Worm (Caenorhabditis elegans): ENCODE results near the gene clec-171.

Gene clec-171

DNA sequence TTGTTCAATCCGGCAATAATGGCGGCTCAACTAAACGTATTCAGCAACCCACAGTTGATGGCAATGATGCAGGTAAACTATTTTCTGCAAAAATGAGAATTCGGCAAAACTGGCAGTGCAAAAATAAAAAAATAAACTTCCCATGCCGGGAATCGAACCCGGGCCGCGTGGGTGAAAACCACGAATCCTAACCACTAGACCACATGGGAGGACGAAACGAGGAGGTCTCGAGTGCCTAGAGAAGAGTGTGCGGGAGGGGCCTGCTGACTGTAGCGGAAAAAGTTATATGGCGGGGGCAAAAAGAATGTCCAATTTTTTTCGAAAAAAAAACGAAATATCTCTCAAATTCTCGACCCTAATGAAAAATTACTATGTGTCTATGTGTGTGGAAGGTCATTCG is 39.1 kb downstream of the clec-171 start (continued):
- TF ChIP-seq C38D4.7 (GFP tag; optimal IDR thresholded peaks at IDR 0.05), result peak; percentile 58
- peak; percentile 61 for TF ChIP-seq sox-4 (tag; optimal IDR thresholded peaks at IDR 0.05)
- peak; percentile 37 for TF ChIP-seq eyg-1 (tag; optimal IDR thresholded peaks at IDR 0.05)
- TF ChIP-seq che-1 (tag; optimal IDR thresholded peaks at IDR 0.05), result peak; percentile 70
- TF ChIP-seq pros-1 (tag; optimal IDR thresholded peaks at IDR 0.05), result no peak
- TF ChIP-seq pag-3 (tag; optimal IDR thresholded peaks at IDR 0.05; ENCODE audit: borderline replicate concordance), result no peak
- peak; percentile 1 for TF ChIP-seq unc-42 (tag; optimal IDR thresholded peaks at IDR 0.05)
- no peak; the same call in 1 of the 2 replicates for TF ChIP-seq ceh-45 (GFP tag; IDR thresholded peaks at IDR 0.05)
- peak; percentile 59 for TF ChIP-seq T23F11.4 (GFP tag; optimal IDR thresholded peaks at IDR 0.05)
- TF ChIP-seq nfya-1 (tag; optimal IDR thresholded peaks at IDR 0.05), result peak; percentile 16
- TF ChIP-seq ahr-1 (tag; optimal IDR thresholded peaks at IDR 0.05), result peak; percentile 29
- peak; percentile 50 for TF ChIP-seq rnt-1 (tag; optimal IDR thresholded peaks at IDR 0.05)
- peak; percentile 38 for TF ChIP-seq ceh-18 (tag; optimal IDR thresholded peaks at IDR 0.05)
- 0 out of 2 replicates have a peak, but pooled peaks have one; percentile 49 for TF ChIP-seq unc-3 (GFP tag; conservative IDR thresholded peaks at IDR 0.05)
- TF ChIP-seq unc-3 (tag; optimal IDR thresholded peaks at IDR 0.05), result peak; percentile 49
- TF ChIP-seq elt-4 (tag; optimal IDR thresholded peaks at IDR 0.05), result no peak
- TF ChIP-seq pha-2 (tag; optimal IDR thresholded peaks at IDR 0.05), result peak; percentile 49
- TF ChIP-seq fkh-10 (GFP tag; optimal IDR thresholded peaks at IDR 0.05), result peak; percentile 36
- peak; percentile 12 for TF ChIP-seq hlh-8 (tag; optimal IDR thresholded peaks at IDR 0.05)
- TF ChIP-seq ceh-2 (tag; optimal IDR thresholded peaks at IDR 0.05), result no peak
- peak; percentile 73 for TF ChIP-seq nhr-232 (tag; optimal IDR thresholded peaks at IDR 0.05)
- TF ChIP-seq ceh-30 (tag; optimal IDR thresholded peaks at IDR 0.05), result no peak
- no peak for TF ChIP-seq hlh-30 (tag; optimal IDR thresholded peaks at IDR 0.05; ENCODE audit: insufficient read depth)
- no peak for TF ChIP-seq pax-1 (tag; optimal IDR thresholded peaks at IDR 0.05)
- TF ChIP-seq odd-2 (tag; optimal IDR thresholded peaks at IDR 0.05), result no peak
- peak; percentile 40 for TF ChIP-seq tbx-2 (tag; optimal IDR thresholded peaks at IDR 0.05)
- peak; percentile 43 for TF ChIP-seq K02D7.2 (tag; optimal IDR thresholded peaks at IDR 0.05)
- peak; percentile 65 for TF ChIP-seq lin-11 (tag; optimal IDR thresholded peaks at IDR 0.05)
- TF ChIP-seq nhr-11 (tag; optimal IDR thresholded peaks at IDR 0.05), result no peak
- peak; percentile 10 for TF ChIP-seq zip-5 (tag; optimal IDR thresholded peaks at IDR 0.05)
- peak; percentile 72 for TF ChIP-seq ceh-6 (GFP tag; optimal IDR thresholded peaks at IDR 0.05)
- no peak for TF ChIP-seq mec-3 (tag; optimal IDR thresholded peaks at IDR 0.05; ENCODE audit: borderline replicate concordance)

DNA sequence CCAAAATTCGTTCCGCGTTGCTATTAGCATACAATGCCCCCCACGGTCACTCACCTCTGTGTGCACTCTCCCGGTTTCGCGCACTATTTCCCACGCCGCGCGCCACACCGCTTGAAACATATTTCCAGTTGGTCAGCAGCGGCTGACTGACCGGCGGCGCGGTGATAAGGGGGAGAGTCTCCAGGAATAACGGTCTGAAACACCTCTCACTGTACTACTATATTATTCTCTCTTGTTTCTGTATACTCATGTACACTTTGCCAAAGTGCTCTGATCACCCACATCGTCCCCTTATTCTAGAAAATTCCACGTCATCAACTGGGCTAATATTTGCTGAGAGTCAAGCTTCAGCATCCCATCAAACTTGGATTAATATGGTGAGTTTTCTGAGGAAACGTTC is 41.3 kb downstream of the clec-171 start, which contains the start of gene nhr-41:
nhr-41 (plus strand) TSS at position 301 of the 400 bp plus-strand sequence.
- TF ChIP-seq hlh-15 (tag; optimal IDR thresholded peaks at IDR 0.05), result no peak
- TF ChIP-seq syd-9 (tag; optimal IDR thresholded peaks at IDR 0.05), result no peak
- no peak for TF ChIP-seq K09A11.1 (tag; optimal IDR thresholded peaks at IDR 0.05; ENCODE audit: insufficient read depth)
- no peak for TF ChIP-seq C38D4.7 (GFP tag; optimal IDR thresholded peaks at IDR 0.05)
- no peak for TF ChIP-seq mec-3 (tag; optimal IDR thresholded peaks at IDR 0.05; ENCODE audit: borderline replicate concordance)

DNA sequence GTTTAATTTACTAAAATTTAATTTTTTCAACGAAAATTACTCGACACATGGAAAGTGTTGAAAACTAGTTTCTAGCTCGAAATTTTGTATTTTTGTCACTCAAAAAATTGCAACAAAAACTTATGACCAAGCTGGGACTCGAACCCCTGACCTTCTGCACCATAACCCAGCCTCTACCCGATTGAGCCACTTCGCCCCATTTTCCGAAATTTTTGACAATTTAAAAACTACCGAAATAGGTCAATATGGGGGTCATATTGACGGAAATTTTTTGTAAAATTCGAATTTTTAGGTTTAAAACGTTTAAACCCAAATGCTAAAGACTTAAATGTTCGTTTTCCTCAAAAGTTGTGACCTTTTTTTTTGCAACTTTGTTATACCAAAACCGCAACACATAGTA is 41.7 kb downstream of the clec-171 start:
- TF ChIP-seq che-1 (tag; optimal IDR thresholded peaks at IDR 0.05) (no peak), fkh-6 (tag; optimal IDR thresholded peaks at IDR 0.05) (no peak), dve-1 (tag; optimal IDR thresholded peaks at IDR 0.05) (no peak), sox-2 (GFP tag; IDR thresholded peaks at IDR 0.05) (no peak), ceh-34 (tag; optimal IDR thresholded peaks at IDR 0.05) (no peak), K02D7.2 (tag; optimal IDR thresholded peaks at IDR 0.05) (no peak), ceh-30 (tag; optimal IDR thresholded peaks at IDR 0.05) (no peak), npax-4 (tag; optimal IDR thresholded peaks at IDR 0.05) (no peak), elt-4 (tag; optimal IDR thresholded peaks at IDR 0.05) (no peak), madf-2 (tag; optimal IDR thresholded peaks at IDR 0.05) (no peak), ama-1 (optimal IDR thresholded peaks at IDR 0.05) (no peak), ceh-6 (GFP tag; optimal IDR thresholded peaks at IDR 0.05) (no peak), sox-4 (tag; optimal IDR thresholded peaks at IDR 0.05) (no peak), hlh-8 (tag; optimal IDR thresholded peaks at IDR 0.05) (no peak), tbx-7 (tag; optimal IDR thresholded peaks at IDR 0.05) (no peak), lin-11 (tag; optimal IDR thresholded peaks at IDR 0.05) (no peak), unc-42 (tag; optimal IDR thresholded peaks at IDR 0.05) (no peak), pax-1 (tag; optimal IDR thresholded peaks at IDR 0.05) (no peak), unc-3 (GFP tag; conservative IDR thresholded peaks at IDR 0.05) (no peak), unc-3 (tag; optimal IDR thresholded peaks at IDR 0.05) (no peak), ahr-1 (tag; optimal IDR thresholded peaks at IDR 0.05) (no peak)

All from whole organism, late embryonic.